Fruit fly (Drosophila melanogaster) whole organism, prepupa: ENCODE data around the gene Tpt.

Experiments
- CG10631 ChIP-seq: fragments of 200-800 bp; sonication (Bioruptor generic); optimal IDR thresholded peaks from 2 replicates; lab custom pipeline; 2016; ENCODE audit warnings: missing biosample characterization, missing genetic modification characterization
- CG15336 ChIP-seq: fragments of 200-800 bp; sonication (Bioruptor generic); IDR thresholded peaks from 2 replicates; pipeline ENCODE4 v1.3.6; 2022; ENCODE audit warnings: missing biosample characterization, missing genetic modification characterization
- CG31627 ChIP-seq: fragments of 200-800 bp; sonication (Bioruptor generic); optimal IDR thresholded peaks from 3 replicates; lab custom pipeline; 2016; ENCODE audit warnings: missing biosample characterization, missing genetic modification characterization
- Eip78C ChIP-seq: fragments of 200-800 bp; sonication (Bioruptor generic); peaks from one replicate; lab custom pipeline; 2016; ENCODE audit warnings: missing biosample characterization, missing genetic modification characterization
- Ets21C ChIP-seq: fragments of 200-800 bp; sonication (Bioruptor generic); optimal IDR thresholded peaks from 3 replicates; lab custom pipeline; 2016; ENCODE audit warnings: missing biosample characterization, missing genetic modification characterization
- Ets96B ChIP-seq: fragments of 200-800 bp; optimal IDR thresholded peaks from 2 replicates; lab custom pipeline; 2019; ENCODE audit warnings: missing biosample characterization, mild to moderate bottlenecking, missing genetic modification characterization, moderate library complexity
- Gug ChIP-seq: fragments of 200-800 bp; sonication (Bioruptor generic); IDR thresholded peaks from 2 replicates; pipeline ENCODE4 v1.3.6; 2022; ENCODE audit warnings: missing biosample characterization, missing genetic modification characterization
- Hr39 ChIP-seq: fragments of 200-800 bp; sonication (Bioruptor generic); optimal IDR thresholded peaks from 2 replicates; lab custom pipeline; 2016; ENCODE audit warnings: missing biosample characterization, missing genetic modification characterization
- Sox15 ChIP-seq: fragments of 200-800 bp; sonication (Bioruptor generic); optimal IDR thresholded peaks from 3 replicates; lab custom pipeline; 2016; ENCODE audit warnings: missing biosample characterization, missing genetic modification characterization
- cyc ChIP-seq: fragments of 200-800 bp; sonication (Bioruptor generic); optimal IDR thresholded peaks from 3 replicates; lab custom pipeline; 2016; ENCODE audit warnings: missing biosample characterization, missing genetic modification characterization
- fd85E ChIP-seq: fragments of 200-800 bp; sonication (Bioruptor generic); optimal IDR thresholded peaks from 3 replicates; lab custom pipeline; 2016; ENCODE audit warnings: missing biosample characterization, missing genetic modification characterization
- spab ChIP-seq: fragments of 200-800 bp; sonication (Bioruptor generic); optimal IDR thresholded peaks from 2 replicates; lab custom pipeline; 2017; ENCODE audit warnings: missing biosample characterization, mild to moderate bottlenecking, missing genetic modification characterization, missing genetic modification reagents
- ss ChIP-seq, 2 experiments: fragments of 200-800 bp; sonication (Bioruptor generic); optimal IDR thresholded peaks; 2 replicates in 1 of 2; 3 replicates in 1 of 2; lab custom pipeline; 2017 to 2018; ENCODE audit warnings: mild to moderate bottlenecking in 2 of 2, missing biosample characterization in 2 of 2, missing genetic modification characterization in 2 of 2, moderate library complexity in 1 of 2
- topi ChIP-seq: fragments of 200-800 bp; sonication (Bioruptor generic); optimal IDR thresholded peaks from 3 replicates; lab custom pipeline; 2016; ENCODE audit warnings: missing biosample characterization, missing genetic modification characterization

DNA sequence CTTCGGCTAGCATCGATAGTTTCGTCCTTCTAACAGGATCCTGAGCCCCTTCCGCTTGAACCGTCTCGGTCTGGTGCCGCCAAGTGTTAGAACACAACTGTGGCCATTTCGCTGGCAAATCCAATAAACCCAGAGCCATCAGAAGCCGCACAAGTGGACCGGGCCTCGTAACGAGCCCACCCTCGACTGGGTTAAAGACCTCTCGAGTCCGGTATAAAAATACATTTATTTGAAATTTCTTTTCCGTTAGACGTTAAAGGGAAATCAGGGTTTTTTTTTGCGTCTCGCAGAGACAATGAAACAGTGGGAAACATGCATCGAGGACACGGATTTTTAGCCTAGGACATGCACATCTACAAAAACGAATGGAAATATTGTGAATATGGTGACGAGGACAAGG is 48.9 kb downstream of the Tpt start, which contains the start of gene Culd:
- TF ChIP-seq CG10631 (no peak), CG15336 (GFP tag; lab: Robert Waterston, UW) (no peak), Eip78C (no peak), Gug (no peak), Ets96B (tag; lab: Kevin White, UChicago) (no peak), topi (GFP tag; lab: Kevin White, UChicago) (no peak), ss (GFP tag; optimal IDR thresholded peaks at IDR 0.05; lab: Kevin White, UChicago) (no peak), Hr39 (GFP tag; lab: Kevin White, UChicago) (no peak), fd85E (GFP tag; lab: Kevin White, UChicago) (no peak), cyc (no peak), spab (GFP tag; lab: Kevin White, UChicago) (no peak), Sox15 (GFP tag; lab: Kevin White, UChicago) (no peak), Ets21C (GFP tag; lab: Kevin White, UChicago) (no peak), CG31627 (no peak)
